Fruit fly (Drosophila melanogaster) whole organism, embryonic: ENCODE measurements around the gene CG45486.

Experiments
- Blimp-1 ChIP-seq: fragments of 200-800 bp; sonication (Bioruptor generic); optimal IDR thresholded peaks from 3 replicates; lab custom pipeline; 2018; ENCODE audit warnings: missing biosample characterization, missing genetic modification characterization, mild to moderate bottlenecking, moderate library complexity, missing genetic modification reagents
- C15 ChIP-seq: fragments of 200-800 bp; sonication (Bioruptor generic); IDR thresholded peaks from 3 replicates; pipeline ENCODE4 v1.3.6; 2022; ENCODE audit warnings: missing biosample characterization, missing genetic modification characterization
- CG10267 ChIP-seq: fragments of 200-800 bp; sonication (Bioruptor generic); optimal IDR thresholded peaks from 2 replicates; lab custom pipeline; 2018; ENCODE audit warnings: missing biosample characterization, mild to moderate bottlenecking, missing genetic modification characterization, moderate library complexity
- CG11093 ChIP-seq: fragments of 200-800 bp; sonication (Bioruptor generic); IDR thresholded peaks from 3 replicates; pipeline ENCODE4 v1.3.6; 2022; ENCODE audit warnings: missing biosample characterization, missing genetic modification characterization
- CG12155 ChIP-seq: fragments of 200-800 bp; sonication (Bioruptor generic); optimal IDR thresholded peaks from 3 replicates; lab custom pipeline; 2016; ENCODE audit warnings: missing biosample characterization, missing genetic modification characterization
- CG14441 ChIP-seq: fragments of 200-800 bp; sonication (Bioruptor generic); IDR thresholded peaks from 2 replicates; pipeline ENCODE4 v1.3.6; 2022; ENCODE audit warnings: missing biosample characterization, missing genetic modification characterization
- CG15073 ChIP-seq: fragments of 200-800 bp; sonication (Bioruptor generic); optimal IDR thresholded peaks from 2 replicates; lab custom pipeline; 2016; ENCODE audit warnings: missing biosample characterization, missing genetic modification characterization
- CG1529 ChIP-seq: fragments of 200-800 bp; sonication (Bioruptor generic); optimal IDR thresholded peaks from 3 replicates; lab custom pipeline; 2018; ENCODE audit warnings: missing biosample characterization, missing genetic modification characterization
- CG16815 ChIP-seq: fragments of 200-800 bp; sonication (Bioruptor generic); optimal IDR thresholded peaks from 3 replicates; lab custom pipeline; 2017; ENCODE audit warnings: missing biosample characterization, mild to moderate bottlenecking, missing genetic modification characterization
- CG17186 ChIP-seq: fragments of 200-800 bp; sonication (Bioruptor generic); optimal IDR thresholded peaks from 3 replicates; lab custom pipeline; 2017; ENCODE audit warnings: missing biosample characterization, missing genetic modification reagents, missing genetic modification characterization
- CG17359 ChIP-seq: fragments of 200-800 bp; sonication (Bioruptor generic); optimal IDR thresholded peaks from 3 replicates; lab custom pipeline; 2018; ENCODE audit warnings: missing biosample characterization, mild to moderate bottlenecking, missing genetic modification characterization, moderate library complexity
- CG17361 ChIP-seq: fragments of 200-800 bp; sonication (Bioruptor generic); IDR thresholded peaks from 3 replicates; pipeline ENCODE4 v1.3.6; 2022; ENCODE audit warnings: missing biosample characterization, missing genetic modification characterization
- CG17385 ChIP-seq: fragments of 200-800 bp; sonication (Bioruptor generic); optimal IDR thresholded peaks from 3 replicates; lab custom pipeline; 2018; ENCODE audit warnings: missing biosample characterization, mild to moderate bottlenecking, missing genetic modification characterization
- CG2199 ChIP-seq: fragments of 200-800 bp; sonication (Bioruptor generic); IDR thresholded peaks from 3 replicates; pipeline ENCODE4 v1.3.6; 2022; ENCODE audit warnings: missing biosample characterization, missing genetic modification characterization
- CG2712 ChIP-seq: fragments of 200-800 bp; optimal IDR thresholded peaks from 3 replicates; lab custom pipeline; 2019; ENCODE audit warnings: missing biosample characterization, mild to moderate bottlenecking, missing genetic modification characterization, moderate library complexity
- CG30403 ChIP-seq: fragments of 200-800 bp; sonication (Bioruptor generic); optimal IDR thresholded peaks from 3 replicates; lab custom pipeline; 2016; ENCODE audit warnings: missing biosample characterization, missing genetic modification characterization
- CG32767 ChIP-seq: fragments of 200-800 bp; sonication (Bioruptor generic); IDR thresholded peaks from 2 replicates; pipeline ENCODE4 v1.3.6; 2022; ENCODE audit warnings: missing biosample characterization, missing genetic modification characterization
- CG42726 ChIP-seq: fragments of 200-800 bp; sonication (Bioruptor generic); IDR thresholded peaks from 2 replicates; pipeline ENCODE4 v1.3.6; 2022; ENCODE audit warnings: missing biosample characterization, missing genetic modification characterization; ENCODE audit not compliant: partially characterized antibody
- CG43689 ChIP-seq: fragments of 200-800 bp; sonication (Bioruptor generic); IDR thresholded peaks from 2 replicates; pipeline ENCODE4 v1.3.6; 2022; ENCODE audit warnings: missing biosample characterization, missing genetic modification characterization
- CG4424 ChIP-seq: fragments of 200-800 bp; sonication (Bioruptor generic); optimal IDR thresholded peaks from 3 replicates; lab custom pipeline; 2016; ENCODE audit warnings: missing biosample characterization, missing genetic modification characterization
- CG7987 ChIP-seq: fragments of 200-800 bp; sonication (Bioruptor generic); optimal IDR thresholded peaks from 2 replicates; lab custom pipeline; 2018; ENCODE audit warnings: missing biosample characterization, mild to moderate bottlenecking, missing genetic modification characterization, moderate library complexity
- CG9727 ChIP-seq: fragments of 200-800 bp; sonication (Bioruptor generic); optimal IDR thresholded peaks from 3 replicates; lab custom pipeline; 2017; ENCODE audit warnings: missing biosample characterization, mild to moderate bottlenecking, missing genetic modification characterization
- Dek ChIP-seq: fragments of 200-800 bp; sonication (Bioruptor generic); optimal IDR thresholded peaks from 3 replicates; lab custom pipeline; 2019; ENCODE audit warnings: missing biosample characterization, mild to moderate bottlenecking, missing genetic modification characterization, moderate library complexity
- Dll ChIP-seq: fragments of 200-800 bp; sonication (Bioruptor generic); IDR thresholded peaks from 4 replicates; pipeline ENCODE4 v1.3.6; 2022; ENCODE audit warnings: missing biosample characterization, missing genetic modification characterization; ENCODE audit not compliant: partially characterized antibody
- Ets97D ChIP-seq: fragments of 200-800 bp; sonication (Bioruptor generic); optimal IDR thresholded peaks from 3 replicates; lab custom pipeline; 2016; ENCODE audit warnings: missing biosample characterization, missing genetic modification characterization
- Hmr ChIP-seq: fragments of 200-800 bp; sonication (Bioruptor generic); optimal IDR thresholded peaks from 3 replicates; lab custom pipeline; 2017; ENCODE audit warnings: mild to moderate bottlenecking, missing biosample characterization, missing genetic modification reagents, missing genetic modification characterization
- Lim3 ChIP-seq: fragments of 200-800 bp; sonication (Bioruptor generic); IDR thresholded peaks from 2 replicates; pipeline ENCODE4 v1.3.6; 2022; ENCODE audit warnings: missing biosample characterization, missing genetic modification characterization
- Mes4 ChIP-seq: fragments of 200-800 bp; sonication (Bioruptor generic); optimal IDR thresholded peaks from 2 replicates; lab custom pipeline; 2016; ENCODE audit warnings: missing biosample characterization, missing genetic modification characterization
- NC2α ChIP-seq: fragments of 200-800 bp; sonication (Bioruptor generic); optimal IDR thresholded peaks from 2 replicates; lab custom pipeline; 2016; ENCODE audit warnings: missing biosample characterization, missing genetic modification characterization
- Oli ChIP-seq: fragments of 200-800 bp; sonication (Bioruptor generic); optimal IDR thresholded peaks from 2 replicates; lab custom pipeline; 2018; ENCODE audit warnings: missing biosample characterization, mild to moderate bottlenecking, missing genetic modification characterization, moderate library complexity
- Pdp1 ChIP-seq, 2 experiments: fragments of 200-800 bp; sonication (Bioruptor generic); optimal IDR thresholded peaks; 3 replicates each; lab custom pipeline; 2016; ENCODE audit warnings: missing biosample characterization in 2 of 2, missing genetic modification characterization in 2 of 2, mild to moderate bottlenecking in 1 of 2, moderate library complexity in 1 of 2
- Sry-δ ChIP-seq: fragments of 200-800 bp; sonication (Bioruptor generic); optimal IDR thresholded peaks from 2 replicates; lab custom pipeline; 2016; ENCODE audit warnings: missing biosample characterization, missing genetic modification characterization
- Tbp ChIP-seq: fragments of >200 bp; optimal IDR thresholded peaks from 2 replicates; lab custom pipeline; 2018; ENCODE audit warnings: missing biosample characterization, missing genetic modification characterization
- br ChIP-seq: fragments of >200 bp; optimal IDR thresholded peaks from 2 replicates; lab custom pipeline; 2017
- cad ChIP-seq: fragments of >200 bp; optimal IDR thresholded peaks from 2 replicates; lab custom pipeline; 2017; ENCODE audit warnings: missing biosample characterization, missing genetic modification characterization
- cas ChIP-seq: fragments of 200-800 bp; sonication (Bioruptor generic); IDR thresholded peaks from 2 replicates; pipeline ENCODE4 v1.3.6; 2022; ENCODE audit warnings: missing biosample characterization, missing genetic modification characterization
- chif ChIP-seq, 2 experiments: fragments of 200-800 bp; sonication (Bioruptor generic); optimal IDR thresholded peaks; 3 replicates each; lab custom pipeline; 2016; ENCODE audit warnings: missing biosample characterization in 2 of 2, missing genetic modification characterization in 2 of 2
- dpn ChIP-seq, 2 experiments: fragments of 200-800 bp; sonication (Bioruptor generic); optimal IDR thresholded peaks; 3 replicates each; lab custom pipeline; 2016; ENCODE audit warnings: missing biosample characterization in 2 of 2, missing genetic modification characterization in 2 of 2
- exex ChIP-seq: fragments of 200-800 bp; sonication (Bioruptor generic); optimal IDR thresholded peaks from 4 replicates; lab custom pipeline; 2018; ENCODE audit warnings: missing biosample characterization, mild to moderate bottlenecking, missing genetic modification characterization, moderate library complexity
- hbn ChIP-seq: fragments of 200-800 bp; sonication (Bioruptor generic); IDR thresholded peaks from 2 replicates; pipeline ENCODE4 v1.3.6; 2022; ENCODE audit warnings: missing biosample characterization, missing genetic modification characterization; ENCODE audit not compliant: partially characterized antibody
- jumu ChIP-seq: fragments of 200-800 bp; sonication (Bioruptor generic); optimal IDR thresholded peaks from 3 replicates; lab custom pipeline; 2016; ENCODE audit warnings: missing biosample characterization, missing genetic modification characterization
- kay ChIP-seq: fragments of 200-800 bp; sonication (Bioruptor generic); optimal IDR thresholded peaks from 2 replicates; lab custom pipeline; 2016; ENCODE audit warnings: missing biosample characterization, missing genetic modification characterization
- pho ChIP-seq: fragments of 200-800 bp; sonication (Bioruptor generic); optimal IDR thresholded peaks from 2 replicates; lab custom pipeline; 2016; ENCODE audit warnings: missing biosample characterization, missing genetic modification characterization
- pros ChIP-seq: fragments of 200-800 bp; sonication (Bioruptor generic); optimal IDR thresholded peaks from 3 replicates; lab custom pipeline; 2019; ENCODE audit warnings: missing biosample characterization, mild to moderate bottlenecking, missing genetic modification characterization, moderate library complexity
- psq ChIP-seq: fragments of 200-800 bp; sonication (Bioruptor generic); optimal IDR thresholded peaks from 2 replicates; lab custom pipeline; 2017; ENCODE audit warnings: missing biosample characterization, missing genetic modification characterization
- pzg ChIP-seq: fragments of 200-800 bp; sonication (Bioruptor generic); optimal IDR thresholded peaks from 3 replicates; lab custom pipeline; 2018; ENCODE audit warnings: missing biosample characterization, mild to moderate bottlenecking, missing genetic modification characterization, moderate library complexity
- sna ChIP-seq: fragments of 200-800 bp; sonication (Bioruptor generic); IDR thresholded peaks from 2 replicates; pipeline ENCODE4 v1.3.6; 2022; ENCODE audit warnings: missing biosample characterization, missing genetic modification characterization; ENCODE audit not compliant: partially characterized antibody
- sqz ChIP-seq: fragments of 200-800 bp; sonication (Bioruptor generic); optimal IDR thresholded peaks from 3 replicates; lab custom pipeline; 2018; ENCODE audit warnings: missing biosample characterization, mild to moderate bottlenecking, missing genetic modification characterization
- toy ChIP-seq: fragments of 200-800 bp; sonication (Bioruptor generic); IDR thresholded peaks from 2 replicates; pipeline ENCODE4 v1.3.6; 2022; ENCODE audit warnings: missing biosample characterization, missing genetic modification characterization
- vvl ChIP-seq: fragments of 200-800 bp; sonication (Bioruptor generic); IDR thresholded peaks from 2 replicates; pipeline ENCODE4 v1.3.6; 2022; ENCODE audit warnings: missing biosample characterization, missing genetic modification characterization

CG45486 gene

DNA sequence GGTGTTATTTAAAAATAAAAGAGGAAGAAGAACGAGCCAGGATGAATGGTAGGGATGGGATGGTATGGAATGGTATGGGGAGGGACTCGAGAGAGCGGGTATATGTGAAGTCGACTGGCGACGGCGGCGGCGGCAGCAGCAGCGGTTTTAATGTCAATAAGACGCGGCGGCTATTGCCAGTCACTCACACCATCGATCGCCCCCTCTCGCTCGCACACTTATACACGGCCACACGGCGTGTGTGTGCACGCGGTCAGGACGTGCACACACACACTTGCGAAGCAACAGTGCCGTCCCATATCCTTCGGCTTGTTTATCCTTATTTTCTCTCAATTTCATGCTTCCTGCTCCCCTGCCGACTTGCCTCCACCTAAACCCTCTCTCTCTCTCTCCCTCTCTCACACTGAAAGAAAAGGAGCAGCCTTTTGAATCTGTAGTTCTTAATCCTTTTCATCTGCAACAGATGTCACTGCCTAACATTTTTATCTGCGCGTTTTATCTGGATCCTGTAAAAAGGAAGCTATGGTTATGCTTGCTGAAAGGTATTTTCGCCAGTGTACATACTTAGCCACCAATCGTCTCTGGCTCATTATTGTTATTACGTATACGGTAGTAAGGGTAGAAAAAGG, 20.7 kb downstream of the CG45486 start (continued):
- TF ChIP-seq CG32767 (GFP tag; lab: Robert Waterston, UW) (peak; percentile 70; the same call in 1 of the 2 replicates), Tbp (GFP tag; lab: Kevin White, UChicago) (no peak), pros (peak; percentile 67), pzg (GFP tag; lab: Kevin White, UChicago) (no peak), NC2α (GFP tag; lab: Kevin White, UChicago) (peak; percentile 70), CG7987 (peak; percentile 67), CG17359 (tag; lab: Kevin White, UChicago) (peak; percentile 82), sqz (GFP tag; lab: Kevin White, UChicago) (peak; percentile 14), psq (GFP tag; lab: Kevin White, UChicago) (peak; percentile 17), dpn (GFP tag; optimal IDR thresholded peaks at IDR 0.05; lab: Kevin White, UChicago) (peak; percentile 88 to 93), CG2199 (GFP tag; lab: Robert Waterston, UW) (peak; percentile 37; the same call in 1 of the 3 replicates), CG14441 (GFP tag; lab: Robert Waterston, UW) (peak; percentile 82), Lim3 (GFP tag; lab: Robert Waterston, UW) (no peak), jumu (GFP tag; lab: Kevin White, UChicago) (peak; percentile 88), br (lab: Kevin White, UChicago) (no peak), CG1529 (GFP tag; lab: Kevin White, UChicago) (peak; percentile 60), CG30403 (GFP tag; lab: Kevin White, UChicago) (peak; percentile 84), CG17361 (GFP tag; lab: Robert Waterston, UW) (peak; percentile 81), vvl (GFP tag; lab: Robert Waterston, UW) (peak; percentile 85), Sry-δ (GFP tag; lab: Kevin White, UChicago) (peak; percentile 36), kay (GFP tag; lab: Kevin White, UChicago) (peak; percentile 35), CG4424 (GFP tag; lab: Kevin White, UChicago) (peak; percentile 81), hbn (GFP tag; lab: Robert Waterston, UW) (no peak), Mes4 (peak; percentile 68), C15 (GFP tag; lab: Robert Waterston, UW) (peak; percentile 59; the same call in 1 of the 3 replicates), CG10267 (tag; lab: Kevin White, UChicago) (peak; percentile 80), Oli (tag; lab: Kevin White, UChicago) (peak; percentile 80), cas (GFP tag; lab: Robert Waterston, UW) (peak; percentile 64; the same call in 1 of the 2 replicates), CG2712 (peak; percentile 88), CG16815 (GFP tag; lab: Kevin White, UChicago) (peak; percentile 88), CG12155 (GFP tag; lab: Kevin White, UChicago) (peak; percentile 82), cad (GFP tag; lab: Kevin White, UChicago) (no peak), sna (no peak), chif (GFP tag; optimal IDR thresholded peaks at IDR 0.05; lab: Kevin White, UChicago) (peak; percentile 89 to 91), CG9727 (GFP tag; lab: Kevin White, UChicago) (peak; percentile 90), Dek (peak; percentile 86), CG17385 (GFP tag; lab: Kevin White, UChicago) (peak; percentile 75), Blimp-1 (peak; percentile 65), CG42726 (GFP tag; lab: Robert Waterston, UW) (no peak), exex (tag; lab: Kevin White, UChicago) (peak; percentile 40), CG43689 (GFP tag; lab: Robert Waterston, UW) (no peak; the same call in 1 of the 2 replicates), CG11093 (GFP tag; lab: Robert Waterston, UW) (peak; percentile 64; the same call in 2 of the 3 replicates), Dll (GFP tag; lab: Robert Waterston, UW) (no peak), pho (GFP tag; lab: Kevin White, UChicago) (peak; percentile 87), CG15073 (GFP tag; lab: Kevin White, UChicago) (peak; percentile 89), toy (GFP tag; lab: Robert Waterston, UW) (no peak), CG17186 (GFP tag; lab: Kevin White, UChicago) (peak; percentile 23), Pdp1 (GFP tag; optimal IDR thresholded peaks at IDR 0.05; lab: Kevin White, UChicago) (peak; percentile 77 to 91), Hmr (peak; percentile 88), Ets97D (GFP tag; lab: Kevin White, UChicago) (peak; percentile 22)
